Fruit fly (Drosophila melanogaster) whole organism, embryonic: ENCODE results near the gene Pdzd8.

ENCODE experiments used
- Atf-2 ChIP-seq: fragments of 200-800 bp; sonication (Bioruptor generic); optimal IDR thresholded peaks from 2 replicates; lab custom pipeline; 2016; ENCODE audit warnings: missing biosample characterization, missing genetic modification characterization
- CG1024 ChIP-seq: fragments of 200-800 bp; sonication (Bioruptor generic); IDR thresholded peaks from 2 replicates; pipeline ENCODE4 v1.3.6; 2022; ENCODE audit warnings: missing biosample characterization, missing genetic modification characterization
- CG10959 ChIP-seq: fragments of 200-800 bp; sonication (Bioruptor generic); IDR thresholded peaks from 2 replicates; pipeline ENCODE4 v1.3.6; 2022; ENCODE audit warnings: missing biosample characterization, missing genetic modification characterization
- CG11723 ChIP-seq: fragments of 200-800 bp; sonication (Bioruptor generic); optimal IDR thresholded peaks from 2 replicates; lab custom pipeline; 2017; ENCODE audit warnings: missing biosample characterization, mild to moderate bottlenecking, missing genetic modification characterization
- CG14050 ChIP-seq: fragments of 200-800 bp; sonication (Bioruptor generic); IDR thresholded peaks from 3 replicates; pipeline ENCODE4 v1.3.6; 2022; ENCODE audit warnings: missing biosample characterization, missing genetic modification characterization
- CG14860 ChIP-seq: fragments of 200-800 bp; sonication (Bioruptor generic); IDR thresholded peaks from 3 replicates; pipeline ENCODE4 v1.3.6; 2022; ENCODE audit warnings: missing biosample characterization, missing genetic modification characterization; ENCODE audit not compliant: partially characterized antibody
- CG16863 ChIP-seq: fragments of 200-800 bp; sonication (Bioruptor generic); optimal IDR thresholded peaks from 3 replicates; lab custom pipeline; 2016; ENCODE audit warnings: missing biosample characterization, missing genetic modification characterization
- CG18262 ChIP-seq: fragments of 200-800 bp; optimal IDR thresholded peaks from 3 replicates; lab custom pipeline; 2019; ENCODE audit warnings: missing biosample characterization, mild to moderate bottlenecking, missing genetic modification characterization, moderate library complexity
- CG18764 ChIP-seq: fragments of 200-800 bp; sonication (Bioruptor generic); optimal IDR thresholded peaks from 3 replicates; lab custom pipeline; 2016; ENCODE audit warnings: missing biosample characterization, missing genetic modification characterization
- CG30403 ChIP-seq: fragments of 200-800 bp; sonication (Bioruptor generic); optimal IDR thresholded peaks from 3 replicates; lab custom pipeline; 2016; ENCODE audit warnings: missing biosample characterization, missing genetic modification characterization
- CG31365 ChIP-seq: fragments of 200-800 bp; sonication (Bioruptor generic); optimal IDR thresholded peaks from 2 replicates; lab custom pipeline; 2018; ENCODE audit warnings: missing biosample characterization, mild to moderate bottlenecking, missing genetic modification characterization
- CG3281 ChIP-seq: fragments of 200-800 bp; sonication (Bioruptor generic); optimal IDR thresholded peaks from 3 replicates; lab custom pipeline; 2017; ENCODE audit warnings: missing biosample characterization, mild to moderate bottlenecking, missing genetic modification characterization
- CG33557 ChIP-seq: fragments of 200-800 bp; sonication (Bioruptor generic); optimal IDR thresholded peaks from 2 replicates; lab custom pipeline; 2019; ENCODE audit warnings: missing biosample characterization, mild to moderate bottlenecking, missing genetic modification characterization, moderate library complexity
- CG5180 ChIP-seq: fragments of 200-800 bp; sonication (Bioruptor generic); optimal IDR thresholded peaks from 3 replicates; lab custom pipeline; 2017; ENCODE audit warnings: missing biosample characterization, missing genetic modification characterization, mild to moderate bottlenecking, moderate library complexity, missing genetic modification reagents
- CG6791 ChIP-seq: fragments of 200-800 bp; sonication (Bioruptor generic); IDR thresholded peaks from 3 replicates; pipeline ENCODE4 v1.3.6; 2022; ENCODE audit warnings: missing biosample characterization, missing genetic modification characterization; ENCODE audit not compliant: partially characterized antibody
- CG8944 ChIP-seq: fragments of 200-800 bp; sonication (Bioruptor generic); optimal IDR thresholded peaks from 3 replicates; lab custom pipeline; 2016; ENCODE audit warnings: missing biosample characterization, missing genetic modification characterization
- CG9727 ChIP-seq: fragments of 200-800 bp; sonication (Bioruptor generic); optimal IDR thresholded peaks from 3 replicates; lab custom pipeline; 2017; ENCODE audit warnings: missing biosample characterization, mild to moderate bottlenecking, missing genetic modification characterization
- E2f1 ChIP-seq: fragments of 200-800 bp; sonication (Bioruptor generic); IDR thresholded peaks from 2 replicates; pipeline ENCODE4 v1.3.6; 2022; ENCODE audit warnings: missing biosample characterization, missing genetic modification characterization
- Fer3 ChIP-seq: fragments of 200-800 bp; sonication (Bioruptor generic); optimal IDR thresholded peaks from 2 replicates; lab custom pipeline; 2018; ENCODE audit warnings: missing biosample characterization, mild to moderate bottlenecking, missing genetic modification characterization, moderate library complexity
- H2.0 ChIP-seq: fragments of 200-800 bp; sonication (Bioruptor generic); IDR thresholded peaks from 2 replicates; pipeline ENCODE4 v1.3.6; 2022; ENCODE audit warnings: missing biosample characterization, missing genetic modification characterization
- HHEX ChIP-seq: fragments of 200-800 bp; sonication (Bioruptor generic); optimal IDR thresholded peaks from 3 replicates; lab custom pipeline; 2017; ENCODE audit warnings: missing biosample characterization, mild to moderate bottlenecking, missing genetic modification characterization, missing genetic modification reagents
- HmgZ ChIP-seq: fragments of 200-800 bp; sonication (Bioruptor generic); optimal IDR thresholded peaks from 2 replicates; lab custom pipeline; 2018; ENCODE audit warnings: missing biosample characterization, mild to moderate bottlenecking, missing genetic modification characterization
- Jarid2 ChIP-seq: fragments of 200-800 bp; sonication (Bioruptor generic); optimal IDR thresholded peaks from 3 replicates; lab custom pipeline; 2017; ENCODE audit warnings: mild to moderate bottlenecking, missing biosample characterization, missing genetic modification reagents, missing genetic modification characterization
- Max ChIP-seq: fragments of 200-800 bp; sonication (Bioruptor generic); optimal IDR thresholded peaks from 2 replicates; lab custom pipeline; 2016; ENCODE audit warnings: missing biosample characterization, mild to moderate bottlenecking, missing genetic modification characterization
- NFAT ChIP-seq: fragments of 200-800 bp; sonication (Bioruptor generic); IDR thresholded peaks from 2 replicates; pipeline ENCODE4 v1.3.6; 2022; ENCODE audit warnings: missing biosample characterization, missing genetic modification characterization
- Nf-YA ChIP-seq: fragments of 200-800 bp; sonication (Bioruptor generic); IDR thresholded peaks from 2 replicates; pipeline ENCODE4 v1.3.6; 2022; ENCODE audit warnings: missing biosample characterization, missing genetic modification characterization
- PHDP ChIP-seq: fragments of 200-800 bp; sonication (Bioruptor generic); optimal IDR thresholded peaks from 3 replicates; lab custom pipeline; 2018; ENCODE audit warnings: missing biosample characterization, mild to moderate bottlenecking, missing genetic modification characterization, moderate library complexity
- Sox102F ChIP-seq: fragments of 200-800 bp; sonication (Bioruptor generic); optimal IDR thresholded peaks from 2 replicates; lab custom pipeline; 2018; ENCODE audit warnings: missing biosample characterization, mild to moderate bottlenecking, missing genetic modification characterization, moderate library complexity
- aop ChIP-seq: fragments of 200-800 bp; sonication (Bioruptor generic); IDR thresholded peaks from 2 replicates; pipeline ENCODE4 v1.3.6; 2022; ENCODE audit warnings: missing biosample characterization, missing genetic modification characterization
- ap ChIP-seq: fragments of 200-800 bp; sonication (Bioruptor generic); IDR thresholded peaks from 2 replicates; pipeline ENCODE4 v1.3.6; 2022; ENCODE audit warnings: missing biosample characterization, missing genetic modification characterization
- ash1 ChIP-seq: fragments of 200-800 bp; sonication (Bioruptor generic); optimal IDR thresholded peaks from 2 replicates; lab custom pipeline; 2018; ENCODE audit warnings: missing biosample characterization, mild to moderate bottlenecking, missing genetic modification characterization
- az2 ChIP-seq: fragments of 200-800 bp; sonication (Bioruptor generic); optimal IDR thresholded peaks from 3 replicates; lab custom pipeline; 2016; ENCODE audit warnings: missing biosample characterization, missing genetic modification characterization
- bab2 ChIP-seq: fragments of 200-800 bp; sonication (Bioruptor generic); optimal IDR thresholded peaks from 2 replicates; lab custom pipeline; 2016; ENCODE audit warnings: missing biosample characterization, missing genetic modification characterization
- chm ChIP-seq: fragments of 200-800 bp; sonication (Bioruptor generic); IDR thresholded peaks from 2 replicates; pipeline ENCODE4 v1.3.6; 2022; ENCODE audit warnings: missing biosample characterization, missing genetic modification characterization
- crc ChIP-seq: fragments of 200-800 bp; sonication (Bioruptor generic); optimal IDR thresholded peaks from 2 replicates; lab custom pipeline; 2016; ENCODE audit warnings: missing biosample characterization, missing genetic modification characterization
- eve ChIP-seq, 2 experiments: fragments of >200 bp; optimal IDR thresholded peaks; 2 replicates each; lab custom pipeline; 2017; ENCODE audit warnings: missing biosample characterization in 2 of 2, missing genetic modification characterization in 2 of 2
- gcm ChIP-seq: fragments of 200-800 bp; sonication (Bioruptor generic); optimal IDR thresholded peaks from 2 replicates; lab custom pipeline; 2019; ENCODE audit warnings: missing biosample characterization, mild to moderate bottlenecking, missing genetic modification characterization, moderate library complexity
- gsb ChIP-seq: fragments of 200-800 bp; sonication (Bioruptor generic); IDR thresholded peaks from 2 replicates; pipeline ENCODE4 v1.3.6; 2022; ENCODE audit warnings: missing biosample characterization, missing genetic modification characterization
- jumu ChIP-seq: fragments of 200-800 bp; sonication (Bioruptor generic); optimal IDR thresholded peaks from 3 replicates; lab custom pipeline; 2016; ENCODE audit warnings: missing biosample characterization, missing genetic modification characterization
- lilli ChIP-seq: fragments of 200-800 bp; sonication (Bioruptor generic); optimal IDR thresholded peaks from 3 replicates; lab custom pipeline; 2016; ENCODE audit warnings: missing biosample characterization, missing genetic modification characterization
- pita ChIP-seq: fragments of 200-800 bp; sonication (Bioruptor generic); optimal IDR thresholded peaks from 2 replicates; lab custom pipeline; 2017; ENCODE audit warnings: missing biosample characterization, mild to moderate bottlenecking, missing genetic modification characterization
- row ChIP-seq: fragments of 200-800 bp; sonication (Bioruptor generic); IDR thresholded peaks from 3 replicates; pipeline ENCODE4 v1.3.6; 2022; ENCODE audit warnings: missing biosample characterization, missing genetic modification characterization
- sc ChIP-seq, 3 experiments: fragments of >200 bp in 2 of 3; fragments of 200-800 bp in 1 of 3; sonication (Bioruptor generic) in 1 of 3; optimal IDR thresholded peaks; 2 replicates in 2 of 3; 3 replicates in 1 of 3; lab custom pipeline; 2017; ENCODE audit warnings: mild to moderate bottlenecking in 1 of 3, missing biosample characterization in 1 of 3, missing genetic modification characterization in 1 of 3, missing genetic modification reagents in 1 of 3
- sisA ChIP-seq: fragments of 200-800 bp; sonication (Bioruptor generic); IDR thresholded peaks from 2 replicates; pipeline ENCODE4 v1.3.6; 2022; ENCODE audit warnings: missing biosample characterization, missing genetic modification characterization
- so ChIP-seq: fragments of 200-800 bp; sonication (Bioruptor generic); IDR thresholded peaks from 3 replicates; pipeline ENCODE4 v1.3.6; 2022; ENCODE audit warnings: missing biosample characterization, missing genetic modification characterization
- tap ChIP-seq: fragments of 200-800 bp; optimal IDR thresholded peaks from 3 replicates; lab custom pipeline; 2019; ENCODE audit warnings: missing biosample characterization, mild to moderate bottlenecking, missing genetic modification characterization, moderate library complexity
- trh ChIP-seq: fragments of 200-800 bp; sonication (Bioruptor generic); optimal IDR thresholded peaks from 2 replicates; lab custom pipeline; 2016; ENCODE audit warnings: missing biosample characterization, missing genetic modification characterization
- unpg ChIP-seq: fragments of 200-800 bp; sonication (Bioruptor generic); optimal IDR thresholded peaks from 3 replicates; lab custom pipeline; 2018; ENCODE audit warnings: missing biosample characterization, mild to moderate bottlenecking, missing genetic modification characterization, moderate library complexity
- vfl ChIP-seq: fragments of 200-800 bp; sonication (Bioruptor generic); optimal IDR thresholded peaks from 2 replicates; lab custom pipeline; 2016; ENCODE audit warnings: missing biosample characterization, missing genetic modification characterization
- vnd ChIP-seq: fragments of 200-800 bp; sonication (Bioruptor generic); IDR thresholded peaks from 3 replicates; pipeline ENCODE4 v1.3.6; 2022; ENCODE audit warnings: missing biosample characterization, missing genetic modification characterization; ENCODE audit not compliant: partially characterized antibody
- zen ChIP-seq: fragments of 200-800 bp; sonication (Bioruptor generic); optimal IDR thresholded peaks from 3 replicates; lab custom pipeline; 2018; ENCODE audit warnings: missing biosample characterization, mild to moderate bottlenecking, missing genetic modification characterization, moderate library complexity

The Pdzd8 gene

dm6 chrX:11886976-11887375, 43.7 kb downstream of the Pdzd8 start, which contains the start of the genes CG10353 and SelG (continued):
- TF ChIP-seq CG3281 (GFP tag; lab: Kevin White, UChicago) (peak; percentile 24), sisA (GFP tag; lab: Robert Waterston, UW) (no peak), CG16863 (peak; percentile 10), CG9727 (GFP tag; lab: Kevin White, UChicago) (no peak), zen (tag; lab: Kevin White, UChicago) (peak; percentile 25), sc (optimal IDR thresholded peaks at IDR 0.05; lab: Kevin White, UChicago) (no peak), sc (GFP tag; optimal IDR thresholded peaks at IDR 0.05; lab: Kevin White, UChicago) (no peak), HmgZ (tag; lab: Kevin White, UChicago) (peak; percentile 69), CG33557 (no peak), trh (GFP tag; lab: Kevin White, UChicago) (no peak), CG18764 (GFP tag; lab: Kevin White, UChicago) (peak; percentile 27), chm (GFP tag; lab: Robert Waterston, UW) (peak; percentile 49; the same call in 1 of the 2 replicates), gsb (GFP tag; lab: Robert Waterston, UW) (no peak), Sox102F (GFP tag; lab: Kevin White, UChicago) (no peak), bab2 (peak; percentile 37), aop (GFP tag; lab: Robert Waterston, UW) (no peak), Fer3 (tag; lab: Kevin White, UChicago) (no peak), crc (GFP tag; lab: Kevin White, UChicago) (no peak), Max (GFP tag; lab: Kevin White, UChicago) (peak; percentile 49), CG14050 (no peak), jumu (GFP tag; lab: Kevin White, UChicago) (peak; percentile 36), CG31365 (tag; lab: Kevin White, UChicago) (no peak), CG14860 (GFP tag; lab: Robert Waterston, UW) (peak; percentile 65), E2f1 (no peak), Atf-2 (no peak), Jarid2 (GFP tag; lab: Kevin White, UChicago) (peak; percentile 14), CG6791 (GFP tag; lab: Robert Waterston, UW) (peak; percentile 87), CG30403 (GFP tag; lab: Kevin White, UChicago) (peak; percentile 19), CG18262 (peak; percentile 18), lilli (GFP tag; lab: Kevin White, UChicago) (peak; percentile 67), CG11723 (GFP tag; lab: Kevin White, UChicago) (no peak), CG5180 (GFP tag; lab: Kevin White, UChicago) (no peak), vnd (GFP tag; lab: Robert Waterston, UW) (peak; percentile 63), PHDP (tag; lab: Kevin White, UChicago) (peak; percentile 21), ap (no peak), CG10959 (no peak), H2.0 (GFP tag; lab: Robert Waterston, UW) (peak; percentile 23; the same call in 1 of the 2 replicates), gcm (GFP tag; lab: Kevin White, UChicago) (no peak), NFAT (peak; percentile 47; the same call in 1 of the 2 replicates), eve (GFP tag; optimal IDR thresholded peaks at IDR 0.05; lab: Kevin White, UChicago) (no peak), vfl (GFP tag; lab: Kevin White, UChicago) (peak; percentile 49), CG8944 (peak; percentile 46), tap (tag; lab: Kevin White, UChicago) (no peak), unpg (GFP tag; lab: Kevin White, UChicago) (peak; percentile 14), Nf-YA (GFP tag; lab: Robert Waterston, UW) (no peak), ash1 (GFP tag; lab: Kevin White, UChicago) (peak; percentile 10), az2 (GFP tag; lab: Kevin White, UChicago) (no peak), so (no peak), HHEX (GFP tag; lab: Kevin White, UChicago) (peak; percentile 2), pita (no peak), row (GFP tag; lab: Robert Waterston, UW) (peak; percentile 58), CG1024 (GFP tag; lab: Robert Waterston, UW) (no peak)
